Worm (Caenorhabditis elegans) whole organism, mixed stage, embryonic: ENCODE results near the gene F49C12.4.

ENCODE experiments used
- M03D4.4 ChIP-seq: sonication (generic microtip); optimal IDR thresholded peaks from 2 replicates; lab custom pipeline; 2017; ENCODE audit warnings: mild to moderate bottlenecking, missing genetic modification characterization, missing compliant biosample characterization
- bed-3 ChIP-seq: fragments of 200-800 bp; sonication (Bioruptor generic); optimal IDR thresholded peaks from 3 replicates; lab custom pipeline; 2018; ENCODE audit warnings: mild to moderate bottlenecking, missing genetic modification characterization, moderate library complexity, missing compliant biosample characterization
- ceh-43 ChIP-seq: fragments of 200-800 bp; sonication (Bioruptor generic); optimal IDR thresholded peaks from 2 replicates; lab custom pipeline; 2018; ENCODE audit warnings: mild to moderate bottlenecking, missing genetic modification characterization, moderate library complexity, missing compliant biosample characterization
- drap-1 ChIP-seq: fragments of 200-800 bp; sonication (Bioruptor generic); optimal IDR thresholded peaks from 3 replicates; lab custom pipeline; 2018; ENCODE audit warnings: mild to moderate bottlenecking, missing genetic modification characterization, missing compliant biosample characterization
- elt-3 ChIP-seq: fragments of 150-350 bp; optimal IDR thresholded peaks from 2 replicates; lab custom pipeline; 2014; ENCODE audit warnings: missing biosample characterization, missing genetic modification characterization
- ham-2 ChIP-seq: fragments of 200-800 bp; sonication (Bioruptor generic); optimal IDR thresholded peaks from 2 replicates; lab custom pipeline; 2018; ENCODE audit warnings: mild to moderate bottlenecking, missing genetic modification characterization, missing compliant biosample characterization
- lin-13 ChIP-seq: fragments of 150-350 bp; optimal IDR thresholded peaks from 2 replicates; lab custom pipeline; 2014; ENCODE audit warnings: missing biosample characterization, missing genetic modification characterization
- lin-32 ChIP-seq: fragments of 200-800 bp; sonication (Bioruptor generic); optimal IDR thresholded peaks from 2 replicates; lab custom pipeline; 2018; ENCODE audit warnings: mild to moderate bottlenecking, missing genetic modification characterization, missing compliant biosample characterization
- lsy-2 ChIP-seq: fragments of 150-350 bp; optimal IDR thresholded peaks from 2 replicates; lab custom pipeline; 2014; ENCODE audit warnings: missing biosample characterization, missing genetic modification characterization
- mab-5 ChIP-seq: fragments of 150-350 bp; optimal IDR thresholded peaks from 2 replicates; lab custom pipeline; 2014; ENCODE audit warnings: missing biosample characterization, missing genetic modification characterization
- mls-2 ChIP-seq: sonication (generic microtip); optimal IDR thresholded peaks from 2 replicates; lab custom pipeline; 2016; ENCODE audit warnings: mild to moderate bottlenecking, missing genetic modification characterization, moderate library complexity, missing compliant biosample characterization
- nhr-2 ChIP-seq: fragments of 150-350 bp; optimal IDR thresholded peaks from 2 replicates; lab custom pipeline; 2014; ENCODE audit warnings: missing biosample characterization, missing genetic modification characterization
- nhr-237 ChIP-seq: fragments of 150-350 bp; optimal IDR thresholded peaks from 2 replicates; lab custom pipeline; 2014; ENCODE audit warnings: missing biosample characterization, missing genetic modification characterization
- nhr-28 ChIP-seq: fragments of 150-350 bp; optimal IDR thresholded peaks from 2 replicates; lab custom pipeline; 2014; ENCODE audit warnings: missing biosample characterization, missing genetic modification characterization
- pha-4 ChIP-seq: fragments of 150-350 bp; optimal IDR thresholded peaks from 2 replicates; lab custom pipeline; 2018; ENCODE audit warnings: missing biosample characterization, missing genetic modification reagents, missing genetic modification characterization
- snpc-4 ChIP-seq: fragments of 150-350 bp; optimal IDR thresholded peaks from 2 replicates; lab custom pipeline; 2014; ENCODE audit warnings: missing biosample characterization, missing genetic modification characterization
- tbx-8 ChIP-seq: fragments of 200-800 bp; sonication (Bioruptor generic); optimal IDR thresholded peaks from 2 replicates; lab custom pipeline; 2018; ENCODE audit warnings: mild to moderate bottlenecking, missing genetic modification characterization, moderate library complexity, missing compliant biosample characterization
- unc-120 ChIP-seq: sonication (generic microtip); optimal IDR thresholded peaks from 2 replicates; lab custom pipeline; 2017; ENCODE audit warnings: missing genetic modification characterization, missing compliant biosample characterization; ENCODE audit not compliant: poor library complexity, severe bottlenecking
- unc-62 ChIP-seq: fragments of 150-350 bp; optimal IDR thresholded peaks from 2 replicates; lab custom pipeline; 2014; ENCODE audit warnings: missing biosample characterization, missing genetic modification reagents, missing genetic modification characterization
- zip-8 ChIP-seq: fragments of 150-350 bp; optimal IDR thresholded peaks from 2 replicates; lab custom pipeline; 2014; ENCODE audit warnings: missing biosample characterization, missing genetic modification characterization
- ztf-11 ChIP-seq: fragments of 150-350 bp; optimal IDR thresholded peaks from 2 replicates; lab custom pipeline; 2014; ENCODE audit warnings: missing biosample characterization, missing genetic modification characterization

Gene F49C12.4

ce11 chrIV:9259687-9260086 is 44.2 kb downstream of the F49C12.4 start, which contains the start of gene Y11D7A.10:
Gene Y11D7A.10, minus strand, starts transcription at chrIV:9259768.
- TF ChIP-seq mab-5 (no peak), ztf-11 (tag; lab: Kevin White, UChicago) (no peak), drap-1 (GFP tag; lab: Kevin White, UChicago) (no peak), unc-62 (GFP tag; lab: Kevin White, UChicago) (no peak), lin-13 (no peak), pha-4 (no peak), zip-8 (tag; lab: Kevin White, UChicago) (no peak), elt-3 (no peak), nhr-2 (tag; lab: Kevin White, UChicago) (no peak), tbx-8 (GFP tag; lab: Kevin White, UChicago) (no peak), ham-2 (GFP tag; lab: Kevin White, UChicago) (no peak), nhr-28 (tag; lab: Kevin White, UChicago) (no peak), lsy-2 (tag; lab: Kevin White, UChicago) (no peak), bed-3 (GFP tag; lab: Kevin White, UChicago) (no peak), lin-32 (GFP tag; lab: Kevin White, UChicago) (no peak), M03D4.4 (tag; lab: Kevin White, UChicago) (no peak), nhr-237 (no peak), ceh-43 (no peak), mls-2 (tag; lab: Kevin White, UChicago) (no peak)

- no peak for TF ChIP-seq nhr-28 (tag; lab: Kevin White, UChicago)
- peak; percentile 6 for TF ChIP-seq ham-2 (GFP tag; lab: Kevin White, UChicago)
- no peak for TF ChIP-seq elt-3
- no peak for TF ChIP-seq snpc-4 (tag; lab: Kevin White, UChicago)
- no peak for TF ChIP-seq unc-120 (tag; lab: Kevin White, UChicago)
- TF ChIP-seq, all 35 proteins: peak for 1
These were observed 45.3 kb downstream of the F49C12.4 start for ce11 chrIV:9258547-9258946.

DNA sequence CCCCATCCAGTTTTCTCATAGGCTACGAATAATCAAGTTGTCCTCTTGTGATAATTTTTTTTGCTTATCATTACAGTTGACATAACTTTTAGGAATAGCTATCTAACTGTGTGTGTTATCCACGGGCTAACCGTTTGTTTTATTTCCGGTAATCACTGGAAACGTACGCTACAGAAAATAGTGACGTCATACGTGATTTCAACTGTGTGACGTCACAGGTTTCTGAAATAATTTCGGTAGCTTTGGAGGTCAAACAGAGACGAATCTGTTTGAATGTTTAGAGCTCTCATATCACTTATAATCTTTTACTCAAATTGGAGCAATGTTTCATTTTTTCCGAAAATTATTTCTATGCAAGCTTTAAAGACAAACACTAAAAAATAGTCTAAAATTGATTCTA is 47.0 kb downstream of the F49C12.4 start:
- no peak for TF ChIP-seq nhr-237
- peak; percentile 88 for TF ChIP-seq zip-8 (tag; lab: Kevin White, UChicago)

DNA sequence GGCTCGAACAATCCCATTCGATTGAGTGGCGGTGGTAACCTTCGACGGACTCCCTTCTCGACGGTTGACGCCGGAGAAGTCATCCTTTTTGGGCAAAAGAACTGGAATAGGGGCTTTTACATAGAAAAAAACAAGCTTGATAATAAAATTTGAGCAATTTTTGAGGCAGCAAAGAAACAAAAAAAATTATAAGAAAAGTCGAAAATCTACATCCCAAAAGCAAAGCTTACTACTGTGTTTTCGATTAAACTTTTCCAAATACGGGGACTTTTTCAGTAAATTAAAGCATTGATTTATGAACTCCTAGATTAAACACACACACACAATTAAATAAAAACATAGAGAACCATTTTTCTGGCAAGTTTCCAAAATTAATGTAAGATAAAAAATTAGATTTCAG is 47.9 kb downstream of the F49C12.4 start, which contains the start of gene Y11D7A.9:
Gene Y11D7A.9 (minus strand): TSS at position 101 of the 400 bp plus-strand sequence.
- TF ChIP-seq unc-120 (tag; lab: Kevin White, UChicago), result no peak
- no peak for TF ChIP-seq M03D4.4 (tag; lab: Kevin White, UChicago)
- TF ChIP-seq lin-13, result no peak
- TF ChIP-seq, all 35 proteins: peak for 0
